Worm (Caenorhabditis elegans): Measurements from ENCODE around the gene srw-121.

- TF ChIP-seq R02D3.7 (tag; optimal IDR thresholded peaks at IDR 0.05) (no peak), nhr-237 (tag; optimal IDR thresholded peaks at IDR 0.05) (no peak), nhr-77 (tag; optimal IDR thresholded peaks at IDR 0.05) (no peak), nfya-1 (tag; optimal IDR thresholded peaks at IDR 0.05; ENCODE audit: insufficient read depth) (no peak), pha-4 (tag; optimal IDR thresholded peaks at IDR 0.05) (no peak)
These were observed 19.9 kb downstream of the srw-121 start, which contains the start of gene srw-129 for ce11 chrV:2971307-2971999.

Measured in whole organism, L3 larva.